Fruit fly (Drosophila melanogaster): ENCODE data around the gene Rh7.

dm6 chr3L:12183967-12184366, 8.7 kb upstream of the Rh7 start:
- TF ChIP-seq dm (GFP tag; optimal IDR thresholded peaks at IDR 0.05) = no peak
- TF ChIP-seq GATAe (GFP tag; conservative IDR thresholded peaks at IDR 0.05) = no peak
- TF ChIP-seq CG18599 (GFP tag; optimal IDR thresholded peaks at IDR 0.05) = no peak
- TF ChIP-seq CG7963 (GFP tag; IDR thresholded peaks at IDR 0.05; ENCODE audit: partially characterized antibody) = no peak
- no peak for TF ChIP-seq seq (GFP tag; IDR thresholded peaks at IDR 0.05)
- TF ChIP-seq so (GFP tag; IDR thresholded peaks at IDR 0.05) = no peak
- no peak for TF ChIP-seq CG4820 (GFP tag; optimal IDR thresholded peaks at IDR 0.05)
- no peak for TF ChIP-seq CG16813 (GFP tag; IDR thresholded peaks at IDR 0.05; ENCODE audit: partially characterized antibody)

Measured in whole organism, embryonic.